Worm (Caenorhabditis elegans) whole organism, L4 larva: ENCODE results near the gene B0524.2.

Experiments
- F37D6.2 ChIP-seq: sonication (generic microtip); optimal IDR thresholded peaks from 2 replicates; lab custom pipeline; 2016; ENCODE audit warnings: mild to moderate bottlenecking, missing genetic modification characterization, missing compliant biosample characterization
- F44E2.7 ChIP-seq: fragments of 200-800 bp; sonication (Bioruptor generic); IDR thresholded peaks from 2 replicates; pipeline ENCODE4 v2.1.2; 2022; ENCODE audit warnings: missing genetic modification characterization, missing compliant biosample characterization
- R02D3.7 ChIP-seq: fragments of 150-350 bp; sonication (generic microtip); optimal IDR thresholded peaks from 3 replicates; lab custom pipeline; 2014; ENCODE audit warnings: missing biosample characterization, missing genetic modification characterization
- Y5F2A.4 ChIP-seq: fragments of 200-800 bp; sonication (Bioruptor generic); optimal IDR thresholded peaks from 2 replicates; lab custom pipeline; 2018; ENCODE audit warnings: mild to moderate bottlenecking, missing genetic modification characterization, missing compliant biosample characterization
- Y75B8A.6 ChIP-seq: fragments of 200-800 bp; sonication (Bioruptor generic); IDR thresholded peaks from 2 replicates; pipeline ENCODE4 v1.3.6; 2022; ENCODE audit warnings: missing genetic modification reagents, missing genetic modification characterization, missing compliant biosample characterization
- ZK337.2 ChIP-seq: fragments of 200-800 bp; sonication (Bioruptor generic); IDR thresholded peaks from 2 replicates; pipeline ENCODE4 v1.3.6; 2022; ENCODE audit warnings: missing genetic modification reagents, missing genetic modification characterization, missing compliant biosample characterization
- ZK546.5 ChIP-seq, 2 experiments: sonication (generic microtip); optimal IDR thresholded peaks; 2 replicates each; lab custom pipeline; 2017; ENCODE audit warnings: missing biosample characterization in 2 of 2, missing genetic modification characterization in 2 of 2
- aha-1 ChIP-seq: fragments of 150-350 bp; peaks from one replicate; lab custom pipeline; 2014; ENCODE audit warnings: missing biosample characterization, missing genetic modification characterization
- aly-2 ChIP-seq: sonication (generic microtip); optimal IDR thresholded peaks from 2 replicates; lab custom pipeline; 2018; ENCODE audit warnings: missing biosample characterization, missing genetic modification characterization
- ama-1 ChIP-seq: fragments of 150-350 bp; optimal IDR thresholded peaks from 2 replicates; lab custom pipeline; 2014; ENCODE audit warnings: inconsistent platforms, mixed read lengths
- attf-4 ChIP-seq: sonication (generic microtip); optimal IDR thresholded peaks from 3 replicates; lab custom pipeline; 2017; ENCODE audit warnings: missing biosample characterization, missing genetic modification characterization
- ceh-28 ChIP-seq: fragments of 150-350 bp; optimal IDR thresholded peaks from 2 replicates; lab custom pipeline; 2014; ENCODE audit warnings: missing biosample characterization, missing genetic modification reagents, missing genetic modification characterization
- daf-16 ChIP-seq, 3 experiments: sonication (generic microtip); optimal IDR thresholded peaks; 2 replicates each; lab custom pipeline; 2016 to 2017; ENCODE audit warnings: missing genetic modification characterization in 3 of 3, missing genetic modification reagents in 3 of 3, mild to moderate bottlenecking in 2 of 3, missing compliant biosample characterization in 2 of 3, missing biosample characterization in 1 of 3, moderate library complexity in 1 of 3
- dmd-6 ChIP-seq: fragments of 200-800 bp; sonication (Bioruptor generic); IDR thresholded peaks from 2 replicates; pipeline ENCODE4 v1.3.6; 2022; ENCODE audit warnings: missing genetic modification reagents, missing genetic modification characterization, missing compliant biosample characterization
- dmd-8 ChIP-seq: fragments of 200-800 bp; sonication (Bioruptor generic); IDR thresholded peaks from 2 replicates; pipeline ENCODE4 v1.3.6; 2022; ENCODE audit warnings: missing genetic modification characterization, missing compliant biosample characterization
- duxl-1 ChIP-seq: sonication (generic microtip); optimal IDR thresholded peaks from 2 replicates; lab custom pipeline; 2016; ENCODE audit warnings: mild to moderate bottlenecking, missing genetic modification characterization, moderate library complexity, missing compliant biosample characterization; ENCODE audit not compliant: poor library complexity
- egl-43 ChIP-seq: fragments of 200-800 bp; sonication (Bioruptor generic); IDR thresholded peaks from 2 replicates; pipeline ENCODE4 v1.3.6; 2022; ENCODE audit warnings: missing genetic modification reagents, missing genetic modification characterization, missing compliant biosample characterization
- fkh-10 ChIP-seq: fragments of 150-350 bp; optimal IDR thresholded peaks from 2 replicates; lab custom pipeline; 2014; ENCODE audit warnings: missing biosample characterization, missing genetic modification reagents, missing genetic modification characterization
- gei-8 ChIP-seq: fragments of 200-800 bp; sonication (Bioruptor generic); optimal IDR thresholded peaks from 2 replicates; lab custom pipeline; 2018; ENCODE audit warnings: mild to moderate bottlenecking, missing genetic modification characterization, missing compliant biosample characterization
- hlh-11 ChIP-seq: fragments of 200-800 bp; sonication (Bioruptor generic); optimal IDR thresholded peaks from 2 replicates; lab custom pipeline; 2018; ENCODE audit warnings: mild to moderate bottlenecking, missing genetic modification characterization, missing compliant biosample characterization
- hmg-1.1 ChIP-seq: fragments of 200-800 bp; sonication (Bioruptor generic); IDR thresholded peaks from 2 replicates; pipeline ENCODE4 v1.3.6; 2022; ENCODE audit warnings: missing genetic modification reagents, missing genetic modification characterization, missing compliant biosample characterization
- lim-7 ChIP-seq: fragments of 200-800 bp; sonication (Bioruptor generic); IDR thresholded peaks from 2 replicates; pipeline ENCODE4 v1.3.6; 2022; ENCODE audit warnings: missing genetic modification characterization, missing compliant biosample characterization
- lin-13 ChIP-seq: fragments of 150-350 bp; optimal IDR thresholded peaks from 2 replicates; lab custom pipeline; 2014; ENCODE audit warnings: missing biosample characterization, missing genetic modification reagents, missing genetic modification characterization
- lin-38 ChIP-seq: fragments of 200-800 bp; sonication (Bioruptor generic); IDR thresholded peaks from 2 replicates; pipeline ENCODE4 v1.3.6; 2022; ENCODE audit warnings: missing genetic modification reagents, missing genetic modification characterization, missing compliant biosample characterization
- lin-39 ChIP-seq: fragments of 150-350 bp; optimal IDR thresholded peaks from 2 replicates; lab custom pipeline; 2014; ENCODE audit warnings: missing biosample characterization, missing genetic modification reagents, missing genetic modification characterization
- lir-3 ChIP-seq: sonication (generic microtip); optimal IDR thresholded peaks from 2 replicates; lab custom pipeline; 2016; ENCODE audit warnings: mild to moderate bottlenecking, missing genetic modification characterization, missing compliant biosample characterization
- lsy-2 ChIP-seq, 2 experiments: fragments of 150-350 bp in 1 of 2; sonication (generic microtip) in 1 of 2; optimal IDR thresholded peaks; 2 replicates each; lab custom pipeline; 2014 to 2017; ENCODE audit warnings: missing biosample characterization in 2 of 2, missing genetic modification characterization in 2 of 2
- madf-9 ChIP-seq: fragments of 200-800 bp; sonication (Bioruptor generic); conservative IDR thresholded peaks from 2 replicates; pipeline ENCODE4 v1.3.6; 2022; ENCODE audit warnings: missing genetic modification reagents, missing genetic modification characterization, missing compliant biosample characterization
- mdt-29 ChIP-seq: fragments of 200-800 bp; sonication (Bioruptor generic); IDR thresholded peaks from 2 replicates; pipeline ENCODE4 v1.3.6; 2022; ENCODE audit warnings: missing genetic modification reagents, missing genetic modification characterization, missing compliant biosample characterization
- mes-2 ChIP-seq: sonication (generic microtip); optimal IDR thresholded peaks from 2 replicates; lab custom pipeline; 2016; ENCODE audit warnings: missing genotype, mild to moderate bottlenecking, missing genetic modification characterization, missing compliant biosample characterization; ENCODE audit not compliant: poor library complexity, severe bottlenecking
- mxl-3 ChIP-seq: fragments of 200-800 bp; sonication (Bioruptor generic); optimal IDR thresholded peaks from 2 replicates; lab custom pipeline; 2018; ENCODE audit warnings: mild to moderate bottlenecking, missing genetic modification characterization, missing compliant biosample characterization
- nhr-10 ChIP-seq: fragments of 150-350 bp; optimal IDR thresholded peaks from 2 replicates; lab custom pipeline; 2014; ENCODE audit warnings: missing biosample characterization, missing genetic modification characterization
- nhr-237 ChIP-seq: sonication (generic microtip); optimal IDR thresholded peaks from 2 replicates; lab custom pipeline; 2017; ENCODE audit warnings: missing biosample characterization, missing genetic modification characterization
- nhr-25 ChIP-seq: sonication (generic microtip); optimal IDR thresholded peaks from 2 replicates; lab custom pipeline; 2017; ENCODE audit warnings: missing genetic modification characterization, mild to moderate bottlenecking, missing compliant biosample characterization, antibody characterized with exemption, moderate library complexity, borderline replicate concordance; ENCODE audit not compliant: insufficient read depth
- pha-4 ChIP-seq, 2 experiments: fragments of 150-350 bp in 1 of 2; fragments of 200-800 bp in 1 of 2; sonication (Bioruptor generic) in 1 of 2; IDR thresholded peaks in 1 of 2; optimal IDR thresholded peaks in 1 of 2; 2 replicates each; pipeline versions ENCODE4 v1.3.6 to Lab custom; 2014 to 2022; ENCODE audit warnings: missing genetic modification characterization in 2 of 2, missing genetic modification reagents in 2 of 2, missing biosample characterization in 1 of 2, missing compliant biosample characterization in 1 of 2
- sdz-12 ChIP-seq: fragments of 200-800 bp; sonication (Bioruptor generic); optimal IDR thresholded peaks from 2 replicates; lab custom pipeline; 2018; ENCODE audit warnings: mild to moderate bottlenecking, missing genetic modification characterization, missing compliant biosample characterization
- set-16 ChIP-seq: fragments of 200-800 bp; sonication (Bioruptor generic); IDR thresholded peaks from 2 replicates; pipeline ENCODE4 v1.3.6; 2022; ENCODE audit warnings: missing genetic modification reagents, missing genetic modification characterization, missing compliant biosample characterization
- snpc-1.2 ChIP-seq: fragments of 200-800 bp; sonication (Bioruptor generic); IDR thresholded peaks from 2 replicates; pipeline ENCODE4 v1.3.6; 2022; ENCODE audit warnings: missing genetic modification reagents, missing genetic modification characterization, missing compliant biosample characterization
- spr-1 ChIP-seq: sonication (generic microtip); optimal IDR thresholded peaks from 2 replicates; lab custom pipeline; 2016; ENCODE audit warnings: mild to moderate bottlenecking, missing genetic modification characterization, missing compliant biosample characterization
- unc-130 ChIP-seq: sonication (generic microtip); optimal IDR thresholded peaks from 2 replicates; lab custom pipeline; 2016; ENCODE audit warnings: missing genetic modification reagents, missing genetic modification characterization, missing compliant biosample characterization
- zag-1 ChIP-seq: fragments of 150-350 bp; optimal IDR thresholded peaks from 2 replicates; lab custom pipeline; 2014; ENCODE audit warnings: missing biosample characterization, missing genetic modification characterization
- zip-11 ChIP-seq: fragments of 200-800 bp; sonication (Bioruptor generic); IDR thresholded peaks from 2 replicates; pipeline ENCODE4 v1.3.6; 2022; ENCODE audit warnings: missing genetic modification characterization, missing compliant biosample characterization
- zip-2 ChIP-seq: fragments of 150-350 bp; optimal IDR thresholded peaks from 2 replicates; lab custom pipeline; 2014; ENCODE audit warnings: missing biosample characterization, missing genetic modification characterization
- ztf-11 ChIP-seq: fragments of 150-350 bp; optimal IDR thresholded peaks from 2 replicates; lab custom pipeline; 2014; ENCODE audit warnings: missing biosample characterization, missing genetic modification characterization

Gene B0524.2

DNA sequence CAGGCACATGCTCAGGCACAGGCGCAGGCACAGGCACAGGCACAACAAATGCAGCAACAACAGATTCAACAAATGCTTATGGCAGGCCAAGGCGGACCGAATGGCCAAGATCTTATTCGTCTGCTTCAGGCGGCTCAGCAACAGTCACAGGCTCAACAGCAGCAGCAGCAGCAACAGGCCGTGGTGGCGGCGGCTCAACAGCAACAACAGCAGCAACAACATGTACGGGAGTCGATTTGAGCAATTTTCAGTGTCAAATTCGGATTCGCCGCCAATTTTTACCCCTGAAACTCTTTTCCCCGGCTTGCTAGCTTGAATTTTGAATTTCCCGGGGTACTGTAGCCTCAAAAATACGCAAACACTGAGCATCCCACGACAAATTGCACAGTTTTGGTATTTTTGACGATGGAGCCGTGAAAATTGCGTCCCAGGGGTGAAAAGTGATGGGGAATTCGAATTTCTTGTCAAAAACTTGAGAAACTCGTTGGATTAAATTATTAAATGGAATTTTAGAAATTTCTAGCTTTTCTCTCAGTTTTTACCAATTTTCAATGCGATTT lies 44.1 kb downstream of the B0524.2 start:
- TF ChIP-seq set-16: peak; percentile 19; the same call in 1 of the 2 replicates
- peak in 1 of 2 experiments; percentile 54 for TF ChIP-seq lsy-2 (tag; optimal IDR thresholded peaks at IDR 0.05; lab: Kevin White, UChicago)
- no peak for TF ChIP-seq mes-2
- TF ChIP-seq lim-7 (GFP tag; lab: Robert Waterston, UW): no peak
- TF ChIP-seq ceh-28 (tag; lab: Kevin White, UChicago): no peak
- TF ChIP-seq F37D6.2: no peak
- no peak for TF ChIP-seq lin-38 (GFP tag; lab: Robert Waterston, UW)
- TF ChIP-seq attf-4 (tag; lab: Kevin White, UChicago): no peak
- no peak for TF ChIP-seq egl-43 (GFP tag; lab: Robert Waterston, UW)
- no peak for TF ChIP-seq lir-3
- no peak for TF ChIP-seq aly-2 (tag; lab: Kevin White, UChicago)
- no peak for TF ChIP-seq hlh-11 (tag; lab: Kevin White, UChicago)
- TF ChIP-seq lin-13 (GFP tag; lab: Kevin White, UChicago): peak; percentile 79
- no peak for TF ChIP-seq snpc-1.2 (GFP tag; lab: Robert Waterston, UW)
- no peak for TF ChIP-seq hmg-1.1 (GFP tag; lab: Robert Waterston, UW)
- TF ChIP-seq daf-16 (GFP tag; optimal IDR thresholded peaks at IDR 0.05; lab: Kevin White, UChicago): no peak
- no peak for TF ChIP-seq daf-16 (tag; optimal IDR thresholded peaks at IDR 0.05; lab: Kevin White, UChicago)
- TF ChIP-seq aha-1: peak; percentile 71
- no peak for TF ChIP-seq zip-11
- TF ChIP-seq duxl-1 (tag; lab: Kevin White, UChicago): no peak
- peak; percentile 15 for TF ChIP-seq gei-8
- no peak for TF ChIP-seq ZK546.5 (tag; optimal IDR thresholded peaks at IDR 0.05; lab: Kevin White, UChicago)
- no peak for TF ChIP-seq mdt-29 (GFP tag; lab: Robert Waterston, UW)
- no peak for TF ChIP-seq R02D3.7 (tag; lab: Kevin White, UChicago)
- TF ChIP-seq dmd-6 (GFP tag; lab: Robert Waterston, UW): no peak
- no peak for TF ChIP-seq madf-9 (GFP tag; lab: Robert Waterston, UW)

DNA sequence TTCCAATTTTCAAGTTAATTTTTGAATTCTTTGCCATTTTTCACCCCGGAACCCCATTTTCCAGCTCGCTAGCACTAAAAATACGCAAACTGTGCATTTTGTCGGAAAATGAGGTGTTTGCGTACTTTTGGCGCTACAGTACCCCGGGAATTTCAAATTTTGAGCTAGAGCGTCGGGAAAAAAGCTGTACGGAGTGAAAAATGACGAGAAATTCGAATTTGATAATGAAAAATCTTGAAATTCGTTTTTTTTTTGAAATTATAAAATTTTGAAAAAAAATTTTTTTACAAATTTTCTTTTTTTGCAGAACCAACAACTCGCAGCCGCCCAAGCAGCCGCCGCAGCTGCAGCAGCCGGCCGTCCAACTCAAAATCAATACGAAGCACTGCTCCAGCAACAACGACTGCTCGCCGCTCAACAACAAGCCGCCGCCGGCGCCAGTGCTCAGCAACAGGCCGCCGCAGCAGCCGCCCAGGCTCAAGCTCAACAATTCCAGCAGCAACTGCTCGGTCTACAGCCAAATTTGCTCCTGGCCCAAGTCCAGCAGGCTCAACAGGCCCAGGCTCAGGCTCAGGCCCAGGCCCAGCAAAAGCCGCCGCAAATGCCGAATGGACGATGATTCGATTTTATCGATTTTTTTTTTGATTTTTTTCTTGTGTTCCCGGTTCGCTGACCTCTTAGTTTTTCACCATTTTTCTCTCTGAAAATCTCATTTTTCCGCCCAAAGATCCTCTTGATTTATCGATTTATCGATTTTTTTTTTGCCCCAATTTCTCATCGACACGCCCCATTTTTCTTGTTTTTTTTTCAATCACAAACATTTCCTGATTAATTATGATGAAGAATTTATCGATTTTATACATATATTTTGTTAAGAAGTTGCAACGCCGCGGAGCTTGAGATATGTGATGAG lies 45.1 kb downstream of the B0524.2 start:
- TF ChIP-seq pha-4 (GFP tag; IDR thresholded peaks at IDR 0.05; lab: Robert Waterston, UW) (no peak; the same call in 1 of the 2 replicates), pha-4 (tag; optimal IDR thresholded peaks at IDR 0.05; lab: Kevin White, UChicago) (no peak), sdz-12 (no peak), spr-1 (tag; lab: Kevin White, UChicago) (no peak), dmd-8 (no peak), R02D3.7 (tag; lab: Kevin White, UChicago) (no peak), fkh-10 (GFP tag; lab: Kevin White, UChicago) (no peak), aha-1 (peak; percentile 67), ztf-11 (no peak), lin-13 (GFP tag; lab: Kevin White, UChicago) (peak; percentile 51), hmg-1.1 (GFP tag; lab: Robert Waterston, UW) (no peak), unc-130 (GFP tag; lab: Kevin White, UChicago) (no peak), zip-2 (tag; lab: Kevin White, UChicago) (no peak), ama-1 (no peak), Y5F2A.4 (GFP tag; lab: Kevin White, UChicago) (no peak), mes-2 (no peak), nhr-10 (tag; lab: Kevin White, UChicago) (no peak), F44E2.7 (GFP tag; lab: Robert Waterston, UW) (no peak), nhr-25 (no peak), egl-43 (GFP tag; lab: Robert Waterston, UW) (peak; percentile 70), aly-2 (tag; lab: Kevin White, UChicago) (no peak), mxl-3 (GFP tag; lab: Kevin White, UChicago) (no peak), ZK546.5 (tag; optimal IDR thresholded peaks at IDR 0.05; lab: Kevin White, UChicago) (no peak), hlh-11 (tag; lab: Kevin White, UChicago) (no peak), nhr-237 (tag; lab: Kevin White, UChicago) (no peak), lir-3 (no peak), F37D6.2 (no peak), gei-8 (no peak), lin-39 (tag; lab: Kevin White, UChicago) (no peak), ceh-28 (tag; lab: Kevin White, UChicago) (peak; percentile 99), zip-11 (no peak), ZK337.2 (no peak), zag-1 (no peak), Y75B8A.6 (no peak)
